Fruit fly (Drosophila melanogaster) whole organism, embryonic: Measurements from ENCODE around the gene CG42699.

ENCODE experiments used
- Atf3 ChIP-seq: fragments of 200-800 bp; sonication (Bioruptor generic); optimal IDR thresholded peaks from 3 replicates; lab custom pipeline; 2016; ENCODE audit warnings: missing biosample characterization, missing genetic modification characterization
- CG10462 ChIP-seq: fragments of 200-800 bp; sonication (Bioruptor generic); optimal IDR thresholded peaks from 2 replicates; lab custom pipeline; 2016; ENCODE audit warnings: missing biosample characterization, missing genetic modification characterization
- CG12744 ChIP-seq: fragments of 200-800 bp; sonication (Bioruptor generic); optimal IDR thresholded peaks from 2 replicates; lab custom pipeline; 2016; ENCODE audit warnings: missing biosample characterization, missing genetic modification characterization
- CG13296 ChIP-seq: fragments of 200-800 bp; sonication (Bioruptor generic); optimal IDR thresholded peaks from 3 replicates; lab custom pipeline; 2018; ENCODE audit warnings: missing biosample characterization, mild to moderate bottlenecking, missing genetic modification characterization
- CG1647 ChIP-seq: fragments of 200-800 bp; sonication (Bioruptor generic); optimal IDR thresholded peaks from 3 replicates; lab custom pipeline; 2016; ENCODE audit warnings: missing biosample characterization, missing genetic modification characterization
- CG17328 ChIP-seq: fragments of 200-800 bp; sonication (Bioruptor generic); IDR thresholded peaks from 2 replicates; pipeline ENCODE4 v1.3.6; 2022; ENCODE audit warnings: missing biosample characterization, missing genetic modification characterization
- CG17361 ChIP-seq: fragments of 200-800 bp; sonication (Bioruptor generic); IDR thresholded peaks from 3 replicates; pipeline ENCODE4 v1.3.6; 2022; ENCODE audit warnings: missing biosample characterization, missing genetic modification characterization
- CG2678 ChIP-seq: fragments of 200-800 bp; sonication (Bioruptor generic); optimal IDR thresholded peaks from 3 replicates; lab custom pipeline; 2019; ENCODE audit warnings: missing biosample characterization, mild to moderate bottlenecking, missing genetic modification characterization, moderate library complexity
- CG30020 ChIP-seq: fragments of 200-800 bp; optimal IDR thresholded peaks from 2 replicates; lab custom pipeline; 2019; ENCODE audit warnings: missing biosample characterization, mild to moderate bottlenecking, missing genetic modification characterization, moderate library complexity
- CG3065 ChIP-seq: fragments of 200-800 bp; sonication (Bioruptor generic); optimal IDR thresholded peaks from 2 replicates; lab custom pipeline; 2016; ENCODE audit warnings: missing biosample characterization, missing genetic modification characterization
- CG3163 ChIP-seq: fragments of 200-800 bp; sonication (Bioruptor generic); optimal IDR thresholded peaks from 3 replicates; lab custom pipeline; 2016; ENCODE audit warnings: missing biosample characterization, missing genetic modification characterization
- CG34224 ChIP-seq: fragments of 200-800 bp; sonication (Bioruptor generic); IDR thresholded peaks from 3 replicates; pipeline ENCODE4 v1.3.6; 2022; ENCODE audit warnings: missing biosample characterization, missing genetic modification characterization; ENCODE audit not compliant: partially characterized antibody
- CG6765 ChIP-seq: fragments of 200-800 bp; sonication (Bioruptor generic); optimal IDR thresholded peaks from 3 replicates; lab custom pipeline; 2017; ENCODE audit warnings: missing biosample characterization, mild to moderate bottlenecking, missing genetic modification characterization
- CG6791 ChIP-seq: fragments of 200-800 bp; sonication (Bioruptor generic); IDR thresholded peaks from 3 replicates; pipeline ENCODE4 v1.3.6; 2022; ENCODE audit warnings: missing biosample characterization, missing genetic modification characterization; ENCODE audit not compliant: partially characterized antibody
- CG6854 ChIP-seq: fragments of 200-800 bp; sonication (Bioruptor generic); optimal IDR thresholded peaks from 3 replicates; lab custom pipeline; 2017; ENCODE audit warnings: missing biosample characterization, mild to moderate bottlenecking, missing genetic modification characterization
- CG7987 ChIP-seq: fragments of 200-800 bp; sonication (Bioruptor generic); optimal IDR thresholded peaks from 2 replicates; lab custom pipeline; 2018; ENCODE audit warnings: missing biosample characterization, mild to moderate bottlenecking, missing genetic modification characterization, moderate library complexity
- CG8388 ChIP-seq: fragments of 200-800 bp; sonication (Bioruptor generic); optimal IDR thresholded peaks from 2 replicates; lab custom pipeline; 2019; ENCODE audit warnings: missing biosample characterization, mild to moderate bottlenecking, missing genetic modification characterization, moderate library complexity
- CG9727 ChIP-seq: fragments of 200-800 bp; sonication (Bioruptor generic); optimal IDR thresholded peaks from 3 replicates; lab custom pipeline; 2017; ENCODE audit warnings: missing biosample characterization, mild to moderate bottlenecking, missing genetic modification characterization
- E2f1 ChIP-seq: fragments of 200-800 bp; sonication (Bioruptor generic); IDR thresholded peaks from 2 replicates; pipeline ENCODE4 v1.3.6; 2022; ENCODE audit warnings: missing biosample characterization, missing genetic modification characterization
- Eip74EF ChIP-seq, 2 experiments: fragments of 200-800 bp in 1 of 2; fragments of >200 bp in 1 of 2; sonication (Bioruptor generic) in 1 of 2; optimal IDR thresholded peaks; 2 replicates each; lab custom pipeline; 2017 to 2019; ENCODE audit warnings: missing biosample characterization in 2 of 2, missing genetic modification characterization in 2 of 2, mild to moderate bottlenecking in 1 of 2, moderate library complexity in 1 of 2
- HHEX ChIP-seq: fragments of 200-800 bp; sonication (Bioruptor generic); optimal IDR thresholded peaks from 3 replicates; lab custom pipeline; 2017; ENCODE audit warnings: missing biosample characterization, mild to moderate bottlenecking, missing genetic modification characterization, missing genetic modification reagents
- Hsf ChIP-seq: fragments of 200-800 bp; sonication (Bioruptor generic); optimal IDR thresholded peaks from 3 replicates; lab custom pipeline; 2016; ENCODE audit warnings: missing biosample characterization, missing genetic modification characterization
- Lpt ChIP-seq: fragments of >200 bp; optimal IDR thresholded peaks from 2 replicates; lab custom pipeline; 2018; ENCODE audit warnings: missing biosample characterization, missing genetic modification characterization
- Med ChIP-seq: fragments of 200-800 bp; sonication (Bioruptor generic); peaks from one replicate; lab custom pipeline; 2016; ENCODE audit warnings: missing biosample characterization, missing genetic modification characterization, mild to moderate bottlenecking, inconsistent platforms, moderate library complexity
- NK7.1 ChIP-seq: fragments of 200-800 bp; sonication (Bioruptor generic); optimal IDR thresholded peaks from 3 replicates; lab custom pipeline; 2016; ENCODE audit warnings: missing biosample characterization, missing genetic modification characterization
- Oaz ChIP-seq: fragments of 200-800 bp; sonication (Bioruptor generic); IDR thresholded peaks from 2 replicates; pipeline ENCODE4 v1.3.6; 2022; ENCODE audit warnings: missing biosample characterization, missing genetic modification characterization
- ase ChIP-seq: fragments of 200-800 bp; sonication (Bioruptor generic); IDR thresholded peaks from 3 replicates; pipeline ENCODE4 v1.3.6; 2022; ENCODE audit warnings: missing biosample characterization, missing genetic modification characterization
- bowl ChIP-seq: fragments of 200-800 bp; sonication (Bioruptor generic); IDR thresholded peaks from 2 replicates; pipeline ENCODE4 v1.3.6; 2022; ENCODE audit warnings: missing biosample characterization, missing genetic modification characterization
- caup ChIP-seq: fragments of 200-800 bp; sonication (Bioruptor generic); optimal IDR thresholded peaks from 3 replicates; lab custom pipeline; 2017; ENCODE audit warnings: missing biosample characterization, mild to moderate bottlenecking, missing genetic modification characterization, moderate library complexity; ENCODE audit not compliant: severe bottlenecking
- cg ChIP-seq: fragments of 200-800 bp; sonication (Bioruptor generic); optimal IDR thresholded peaks from 3 replicates; lab custom pipeline; 2019; ENCODE audit warnings: missing biosample characterization, mild to moderate bottlenecking, missing genetic modification characterization, moderate library complexity
- crol ChIP-seq: fragments of 200-800 bp; sonication (Bioruptor generic); IDR thresholded peaks from 2 replicates; pipeline ENCODE4 v1.3.6; 2022; ENCODE audit warnings: missing biosample characterization, missing genetic modification characterization
- dimm ChIP-seq: fragments of 200-800 bp; sonication (Bioruptor generic); IDR thresholded peaks from 2 replicates; pipeline ENCODE4 v1.3.6; 2022; ENCODE audit warnings: missing biosample characterization, missing genetic modification characterization
- dmrt11E ChIP-seq: fragments of 200-800 bp; sonication (Bioruptor generic); optimal IDR thresholded peaks from 3 replicates; lab custom pipeline; 2018; ENCODE audit warnings: missing biosample characterization, mild to moderate bottlenecking, missing genetic modification characterization, moderate library complexity
- en ChIP-seq: fragments of 200-800 bp; sonication (Bioruptor generic); optimal IDR thresholded peaks from 2 replicates; lab custom pipeline; 2016; ENCODE audit warnings: missing biosample characterization, missing genetic modification characterization
- fd3F ChIP-seq: fragments of 200-800 bp; sonication (Bioruptor generic); optimal IDR thresholded peaks from 2 replicates; lab custom pipeline; 2018; ENCODE audit warnings: missing biosample characterization, mild to moderate bottlenecking, missing genetic modification characterization, moderate library complexity
- fru ChIP-seq: fragments of >200 bp; optimal IDR thresholded peaks from 2 replicates; lab custom pipeline; 2017
- gem ChIP-seq: fragments of 200-800 bp; sonication (Bioruptor generic); optimal IDR thresholded peaks from 2 replicates; lab custom pipeline; 2019; ENCODE audit warnings: missing biosample characterization, mild to moderate bottlenecking, missing genetic modification characterization, moderate library complexity
- ind ChIP-seq: fragments of 200-800 bp; sonication (Bioruptor generic); optimal IDR thresholded peaks from 3 replicates; lab custom pipeline; 2016; ENCODE audit warnings: missing biosample characterization, missing genetic modification characterization
- kah ChIP-seq: fragments of 200-800 bp; sonication (Bioruptor generic); optimal IDR thresholded peaks from 2 replicates; lab custom pipeline; 2018; ENCODE audit warnings: missing biosample characterization, mild to moderate bottlenecking, missing genetic modification characterization
- lola ChIP-seq, 3 experiments: fragments of >200 bp in 2 of 3; fragments of 200-800 bp in 1 of 3; sonication (Bioruptor generic) in 1 of 3; optimal IDR thresholded peaks; 2 replicates each; lab custom pipeline; 2017 to 2019; ENCODE audit warnings: missing biosample characterization in 3 of 3, missing genetic modification characterization in 3 of 3, mild to moderate bottlenecking in 1 of 3, moderate library complexity in 1 of 3
- mirr ChIP-seq: fragments of 200-800 bp; sonication (Bioruptor generic); optimal IDR thresholded peaks from 3 replicates; lab custom pipeline; 2018; ENCODE audit warnings: missing biosample characterization, mild to moderate bottlenecking, missing genetic modification characterization
- rib ChIP-seq: fragments of 200-800 bp; sonication (Bioruptor generic); IDR thresholded peaks from 2 replicates; pipeline ENCODE4 v1.3.6; 2022; ENCODE audit warnings: missing biosample characterization, missing genetic modification characterization
- shn ChIP-seq: fragments of 200-800 bp; sonication (Bioruptor generic); optimal IDR thresholded peaks from 3 replicates; lab custom pipeline; 2016; ENCODE audit warnings: missing biosample characterization, missing genetic modification characterization
- so ChIP-seq: fragments of 200-800 bp; sonication (Bioruptor generic); IDR thresholded peaks from 3 replicates; pipeline ENCODE4 v1.3.6; 2022; ENCODE audit warnings: missing biosample characterization, missing genetic modification characterization
- tap ChIP-seq: fragments of 200-800 bp; optimal IDR thresholded peaks from 3 replicates; lab custom pipeline; 2019; ENCODE audit warnings: missing biosample characterization, mild to moderate bottlenecking, missing genetic modification characterization, moderate library complexity
- tio ChIP-seq: fragments of 200-800 bp; sonication (Bioruptor generic); optimal IDR thresholded peaks from 2 replicates; lab custom pipeline; 2017; ENCODE audit warnings: missing biosample characterization, missing genetic modification characterization, inconsistent platforms
- zen2 ChIP-seq: fragments of 200-800 bp; sonication (Bioruptor generic); IDR thresholded peaks from 3 replicates; pipeline ENCODE4 v1.3.6; 2022; ENCODE audit warnings: missing biosample characterization, missing genetic modification characterization; ENCODE audit not compliant: partially characterized antibody
- zfh1 ChIP-seq: fragments of 200-800 bp; sonication (Bioruptor generic); IDR thresholded peaks from 3 replicates; pipeline ENCODE4 v1.3.6; 2022; ENCODE audit warnings: missing biosample characterization, missing genetic modification characterization

Gene CG42699

dm6 chrX:5764001-5764892 lies at the start of gene CG42699, which contains the start of gene MAPk-Ak2 (continued):
- TF ChIP-seq ase (GFP tag; lab: Robert Waterston, UW) (no peak), CG13296 (GFP tag; lab: Kevin White, UChicago) (peak; percentile 93), CG30020 (peak; percentile 66), zen2 (GFP tag; lab: Robert Waterston, UW) (0 out of 3 replicates have a peak, but pooled peaks have one; percentile 40), rib (0 out of 2 replicates have a peak, but pooled peaks have one; percentile 15), Atf3 (GFP tag; lab: Kevin White, UChicago) (peak; percentile 73), CG10462 (GFP tag; lab: Kevin White, UChicago) (peak; percentile 71), CG6765 (peak; percentile 82), fru (lab: Kevin White, UChicago) (no peak), Hsf (GFP tag; lab: Kevin White, UChicago) (peak; percentile 25), cg (GFP tag; lab: Kevin White, UChicago) (peak; percentile 63), bowl (GFP tag; lab: Robert Waterston, UW) (0 out of 2 replicates have a peak, but pooled peaks have one; percentile 37), CG7987 (GFP tag; lab: Kevin White, UChicago) (peak; percentile 95), dimm (no peak), CG8388 (GFP tag; lab: Kevin White, UChicago) (peak; percentile 27), Eip74EF (GFP tag; optimal IDR thresholded peaks at IDR 0.05; lab: Kevin White, UChicago) (peak in 1 of 2 experiments; percentile 55), so (peak; percentile 86), tio (GFP tag; lab: Kevin White, UChicago) (peak; percentile 58), zfh1 (GFP tag; lab: Robert Waterston, UW) (peak; percentile 78), fd3F (GFP tag; lab: Kevin White, UChicago) (peak; percentile 79), CG2678 (peak; percentile 81), dmrt11E (tag; lab: Kevin White, UChicago) (peak; percentile 55), ind (peak; percentile 21), gem (tag; lab: Kevin White, UChicago) (peak; percentile 69), CG34224 (GFP tag; lab: Robert Waterston, UW) (peak; percentile 16; the same call in 2 of the 3 replicates), shn (GFP tag; lab: Kevin White, UChicago) (peak; percentile 71), CG6854 (peak; percentile 74), Lpt (GFP tag; lab: Kevin White, UChicago) (no peak), CG3065 (GFP tag; lab: Kevin White, UChicago) (peak; percentile 57), caup (GFP tag; lab: Kevin White, UChicago) (peak; percentile 91), CG6791 (GFP tag; lab: Robert Waterston, UW) (peak; percentile 79), NK7.1 (GFP tag; lab: Kevin White, UChicago) (peak; percentile 65), CG9727 (peak; percentile 83), en (GFP tag; lab: Kevin White, UChicago) (no peak), mirr (GFP tag; lab: Kevin White, UChicago) (peak; percentile 89), CG17328 (GFP tag; lab: Robert Waterston, UW) (peak; percentile 42; the same call in 1 of the 2 replicates), HHEX (GFP tag; lab: Kevin White, UChicago) (peak; percentile 87), CG12744 (GFP tag; lab: Kevin White, UChicago) (peak; percentile 78), E2f1 (GFP tag; lab: Robert Waterston, UW) (peak; percentile 48; the same call in 1 of the 2 replicates), CG17361 (GFP tag; lab: Robert Waterston, UW) (peak; percentile 70; the same call in 2 of the 3 replicates), CG3163 (peak; percentile 67), Med (GFP tag; lab: Kevin White, UChicago) (peak; percentile 97), kah (peak; percentile 73), Oaz (GFP tag; lab: Robert Waterston, UW) (no peak), lola (GFP tag; optimal IDR thresholded peaks at IDR 0.05; lab: Kevin White, UChicago) (peak in 1 of 3 experiments; percentile 64), tap (tag; lab: Kevin White, UChicago) (peak; percentile 54), crol (GFP tag; lab: Robert Waterston, UW) (no peak), CG1647 (peak; percentile 76)
